Worm (Caenorhabditis elegans): ENCODE measurements around the gene clec-27.
A peak's percentile ranks its signal among the peaks of the same experiment; 100 is the strongest.

clec-27 gene

ce11 chrV:16816707-16817106 lies 37.7 kb upstream of the clec-27 start:
- no peak for TF ChIP-seq fkh-2 (tag; optimal IDR thresholded peaks at IDR 0.05)
- TF ChIP-seq nfya-1 (tag; optimal IDR thresholded peaks at IDR 0.05; ENCODE audit: insufficient read depth), result no peak
- TF ChIP-seq elt-2 (tag; optimal IDR thresholded peaks at IDR 0.05), result peak; percentile 88
- TF ChIP-seq nhr-77 (tag; optimal IDR thresholded peaks at IDR 0.05), result no peak
- no peak for TF ChIP-seq nhr-28 (tag; optimal IDR thresholded peaks at IDR 0.05)
- TF ChIP-seq pqm-1 (tag; optimal IDR thresholded peaks at IDR 0.05), result peak; percentile 80
- TF ChIP-seq lsy-12 (tag; optimal IDR thresholded peaks at IDR 0.05), result no peak
- no peak for TF ChIP-seq ceh-82 (tag; optimal IDR thresholded peaks at IDR 0.05)
- no peak for TF ChIP-seq ztf-4 (tag; optimal IDR thresholded peaks at IDR 0.05)
- TF ChIP-seq zag-1 (tag; optimal IDR thresholded peaks at IDR 0.05), result no peak
- TF ChIP-seq unc-62 (GFP tag; optimal IDR thresholded peaks at IDR 0.05), result no peak
- no peak for TF ChIP-seq nhr-67 (tag; optimal IDR thresholded peaks at IDR 0.05)
- no peak for TF ChIP-seq nhr-43 (tag; optimal IDR thresholded peaks at IDR 0.05; ENCODE audit: poor library complexity, severe bottlenecking)
- TF ChIP-seq skn-1 (tag; optimal IDR thresholded peaks at IDR 0.05), result no peak

ce11 chrV:16821270-16821737 lies 33.1 kb upstream of the clec-27 start, which contains the start of gene T20B3.14:
T20B3.14 (minus strand) TSS chrV:16821320.
- TF ChIP-seq elt-1 (tag; optimal IDR thresholded peaks at IDR 0.05), result peak; percentile 1
- peak; percentile 65 for TF ChIP-seq lin-39 (tag; optimal IDR thresholded peaks at IDR 0.05)
- TF ChIP-seq nhr-43 (tag; optimal IDR thresholded peaks at IDR 0.05; ENCODE audit: poor library complexity, severe bottlenecking), result no peak

ce11 chrV:16827485-16827884 lies 26.9 kb upstream of the clec-27 start, which contains the start of gene srh-216:
srh-216 (minus strand) TSS chrV:16827585.
- TF ChIP-seq fkh-10 (GFP tag; optimal IDR thresholded peaks at IDR 0.05), result no peak
- no peak for TF ChIP-seq nhr-25 (tag; optimal IDR thresholded peaks at IDR 0.05)
- no peak for TF ChIP-seq fkh-2 (tag; optimal IDR thresholded peaks at IDR 0.05)
- no peak for TF ChIP-seq eor-1 (tag; optimal IDR thresholded peaks at IDR 0.05)
- no peak for TF ChIP-seq fos-1 (tag; optimal IDR thresholded peaks at IDR 0.05)
- no peak for TF ChIP-seq mml-1 (tag; optimal IDR thresholded peaks at IDR 0.05)
- TF ChIP-seq ceh-16 (tag; optimal IDR thresholded peaks at IDR 0.05), result no peak
- no peak for TF ChIP-seq nhr-67 (tag; optimal IDR thresholded peaks at IDR 0.05)
- TF ChIP-seq daf-12 (tag; optimal IDR thresholded peaks at IDR 0.05), result no peak

- no peak for TF ChIP-seq nhr-67 (tag; optimal IDR thresholded peaks at IDR 0.05)
- TF ChIP-seq egl-27 (tag; optimal IDR thresholded peaks at IDR 0.05), result no peak
- no peak for TF ChIP-seq nhr-25 (tag; optimal IDR thresholded peaks at IDR 0.05)
- TF ChIP-seq fkh-10 (GFP tag; optimal IDR thresholded peaks at IDR 0.05), result no peak
- TF ChIP-seq ceh-9 (tag; optimal IDR thresholded peaks at IDR 0.05), result no peak
- TF ChIP-seq zag-1 (tag; optimal IDR thresholded peaks at IDR 0.05), result no peak
- TF ChIP-seq hmg-11 (tag; optimal IDR thresholded peaks at IDR 0.05), result no peak
- no peak for TF ChIP-seq elt-2 (tag; optimal IDR thresholded peaks at IDR 0.05)
- no peak for TF ChIP-seq eor-1 (tag; optimal IDR thresholded peaks at IDR 0.05)
Measured at ce11 chrV:16829396-16829795, 25.0 kb upstream of the clec-27 start, which contains the start of gene srh-214. srh-214 (minus strand) TSS chrV:16829755.

ce11 chrV:16831310-16831709 lies 23.1 kb upstream of the clec-27 start:
- TF ChIP-seq nhr-28 (tag; optimal IDR thresholded peaks at IDR 0.05) (no peak), elt-2 (tag; optimal IDR thresholded peaks at IDR 0.05) (no peak), egl-5 (tag; optimal IDR thresholded peaks at IDR 0.05) (no peak), mdl-1 (tag; optimal IDR thresholded peaks at IDR 0.05) (no peak), R02D3.7 (tag; optimal IDR thresholded peaks at IDR 0.05) (no peak), eor-1 (tag; optimal IDR thresholded peaks at IDR 0.05) (no peak), ceh-28 (tag; optimal IDR thresholded peaks at IDR 0.05) (no peak)

- TF ChIP-seq unc-39 (tag; optimal IDR thresholded peaks at IDR 0.05), result no peak
- TF ChIP-seq zag-1 (tag; optimal IDR thresholded peaks at IDR 0.05), result no peak
- no peak for TF ChIP-seq nfya-1 (tag; optimal IDR thresholded peaks at IDR 0.05; ENCODE audit: insufficient read depth)
- TF ChIP-seq pqm-1 (tag; optimal IDR thresholded peaks at IDR 0.05), result no peak
- TF ChIP-seq sea-2 (GFP tag; optimal IDR thresholded peaks at IDR 0.05), result no peak
- no peak for TF ChIP-seq hmg-11 (tag; optimal IDR thresholded peaks at IDR 0.05)
- TF ChIP-seq nhr-67 (tag; optimal IDR thresholded peaks at IDR 0.05), result no peak
- TF ChIP-seq daf-12 (tag; optimal IDR thresholded peaks at IDR 0.05), result no peak
- TF ChIP-seq ceh-16 (tag; optimal IDR thresholded peaks at IDR 0.05), result no peak
- TF ChIP-seq lsy-12 (tag; optimal IDR thresholded peaks at IDR 0.05), result no peak
- TF ChIP-seq eor-1 (tag; optimal IDR thresholded peaks at IDR 0.05), result no peak
- no peak for TF ChIP-seq fkh-2 (tag; optimal IDR thresholded peaks at IDR 0.05)
- no peak for TF ChIP-seq elt-2 (tag; optimal IDR thresholded peaks at IDR 0.05)
- TF ChIP-seq ztf-11 (tag; optimal IDR thresholded peaks at IDR 0.05), result no peak
- TF ChIP-seq lin-39 (tag; optimal IDR thresholded peaks at IDR 0.05), result no peak
Measured at ce11 chrV:16831921-16832320, 22.5 kb upstream of the clec-27 start, which contains the start of gene srh-215. srh-215 (minus strand) TSS chrV:16832021.
